Worm (Caenorhabditis elegans): ENCODE data around the gene bbln-1.

DNA sequence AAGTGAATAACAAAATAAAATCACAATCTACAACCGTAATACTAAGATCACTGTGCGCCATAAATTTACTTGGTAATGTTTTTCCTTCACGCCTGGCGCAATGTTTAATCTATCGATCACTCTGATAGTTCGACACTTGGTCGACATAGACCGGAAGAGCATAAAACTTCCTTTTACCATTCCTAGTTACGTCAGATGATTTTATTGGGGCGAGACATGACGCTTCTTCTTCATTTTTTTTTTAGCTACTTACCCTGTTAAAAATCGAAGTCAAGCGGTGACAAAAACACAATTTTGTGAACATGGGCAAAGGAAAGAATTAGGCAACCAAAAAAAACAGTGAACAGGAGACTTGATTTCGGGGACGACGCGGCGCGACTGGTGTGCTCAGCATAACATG is 2.3 kb upstream of the bbln-1 start:
- TF ChIP-seq lsy-2 (tag; optimal IDR thresholded peaks at IDR 0.05) (no peak), nhr-28 (tag; optimal IDR thresholded peaks at IDR 0.05) (no peak), sptf-1 (tag; optimal IDR thresholded peaks at IDR 0.05) (no peak), pha-4 (tag; optimal IDR thresholded peaks at IDR 0.05) (no peak), unc-62 (GFP tag; optimal IDR thresholded peaks at IDR 0.05) (no peak), bed-3 (GFP tag; optimal IDR thresholded peaks at IDR 0.05) (no peak)

All from whole organism, mixed stage, embryonic.